Worm (Caenorhabditis elegans) whole organism, L4 larva: ENCODE results near the gene acy-4.

Source experiments
- D1046.2 ChIP-seq: fragments of 200-800 bp; sonication (Bioruptor generic); IDR thresholded peaks from 2 replicates; pipeline ENCODE4 v1.3.6; 2022; ENCODE audit warnings: missing genetic modification characterization, missing compliant biosample characterization
- R02D3.7 ChIP-seq: fragments of 150-350 bp; sonication (generic microtip); optimal IDR thresholded peaks from 3 replicates; lab custom pipeline; 2014; ENCODE audit warnings: missing biosample characterization, missing genetic modification characterization
- T20F7.1 ChIP-seq: fragments of 200-800 bp; sonication (Bioruptor generic); optimal IDR thresholded peaks from 2 replicates; lab custom pipeline; 2018; ENCODE audit warnings: mild to moderate bottlenecking, missing genetic modification characterization, missing compliant biosample characterization
- Y105C5A.15 ChIP-seq: fragments of 200-800 bp; sonication (Bioruptor generic); IDR thresholded peaks from 2 replicates; pipeline ENCODE4 v1.3.6; 2022; ENCODE audit warnings: missing genetic modification characterization, missing compliant biosample characterization
- ZK337.2 ChIP-seq: fragments of 200-800 bp; sonication (Bioruptor generic); IDR thresholded peaks from 2 replicates; pipeline ENCODE4 v1.3.6; 2022; ENCODE audit warnings: missing genetic modification reagents, missing genetic modification characterization, missing compliant biosample characterization
- ama-1 ChIP-seq: fragments of 150-350 bp; optimal IDR thresholded peaks from 2 replicates; lab custom pipeline; 2014; ENCODE audit warnings: inconsistent platforms, mixed read lengths
- ceh-32 ChIP-seq: sonication (generic microtip); optimal IDR thresholded peaks from 2 replicates; lab custom pipeline; 2016; ENCODE audit warnings: mild to moderate bottlenecking, missing genetic modification characterization, missing compliant biosample characterization; ENCODE audit not compliant: poor library complexity
- ceh-44 ChIP-seq: fragments of 200-800 bp; sonication (Bioruptor generic); IDR thresholded peaks from 2 replicates; pipeline ENCODE4 v1.3.6; 2022; ENCODE audit warnings: missing genetic modification reagents, missing genetic modification characterization, missing compliant biosample characterization
- ceh-62 ChIP-seq: sonication (generic microtip); optimal IDR thresholded peaks from 2 replicates; lab custom pipeline; 2017; ENCODE audit warnings: missing biosample characterization, missing genetic modification characterization
- daf-16 ChIP-seq, 3 experiments: sonication (generic microtip); optimal IDR thresholded peaks; 2 replicates each; lab custom pipeline; 2016 to 2017; ENCODE audit warnings: missing genetic modification characterization in 3 of 3, missing genetic modification reagents in 3 of 3, mild to moderate bottlenecking in 2 of 3, missing compliant biosample characterization in 2 of 3, missing biosample characterization in 1 of 3, moderate library complexity in 1 of 3
- daf-19 ChIP-seq: fragments of 200-800 bp; sonication (Bioruptor generic); conservative IDR thresholded peaks from 2 replicates; pipeline ENCODE4 v1.3.6; 2022; ENCODE audit warnings: missing genetic modification characterization, missing compliant biosample characterization
- dmd-6 ChIP-seq: fragments of 200-800 bp; sonication (Bioruptor generic); IDR thresholded peaks from 2 replicates; pipeline ENCODE4 v1.3.6; 2022; ENCODE audit warnings: missing genetic modification reagents, missing genetic modification characterization, missing compliant biosample characterization
- dmd-9 ChIP-seq: fragments of 200-800 bp; sonication (Bioruptor generic); IDR thresholded peaks from 2 replicates; pipeline ENCODE4 v1.3.6; 2022; ENCODE audit warnings: missing genetic modification reagents, missing genetic modification characterization, missing compliant biosample characterization
- dpl-1 ChIP-seq: fragments of 150-350 bp; optimal IDR thresholded peaks from 2 replicates; lab custom pipeline; 2014; ENCODE audit warnings: missing biosample characterization, missing genetic modification reagents, missing genetic modification characterization
- dve-1 ChIP-seq: sonication (generic microtip); optimal IDR thresholded peaks from 2 replicates; lab custom pipeline; 2017; ENCODE audit warnings: antibody characterized with exemption, mild to moderate bottlenecking, missing genetic modification characterization, missing compliant biosample characterization; ENCODE audit not compliant: insufficient read depth
- egl-27 ChIP-seq: sonication (generic microtip); optimal IDR thresholded peaks from 3 replicates; lab custom pipeline; 2017; ENCODE audit warnings: missing biosample characterization, missing genetic modification reagents, missing genetic modification characterization
- egl-43 ChIP-seq: fragments of 200-800 bp; sonication (Bioruptor generic); IDR thresholded peaks from 2 replicates; pipeline ENCODE4 v1.3.6; 2022; ENCODE audit warnings: missing genetic modification reagents, missing genetic modification characterization, missing compliant biosample characterization
- fkh-10 ChIP-seq: fragments of 150-350 bp; optimal IDR thresholded peaks from 2 replicates; lab custom pipeline; 2014; ENCODE audit warnings: missing biosample characterization, missing genetic modification reagents, missing genetic modification characterization
- fos-1 ChIP-seq: fragments of 150-350 bp; optimal IDR thresholded peaks from 2 replicates; lab custom pipeline; 2014; ENCODE audit warnings: missing biosample characterization, missing genetic modification characterization
- hif-1 ChIP-seq, 2 experiments: sonication (generic microtip); optimal IDR thresholded peaks; 2 replicates each; lab custom pipeline; 2016 to 2017; ENCODE audit warnings: missing compliant biosample characterization in 2 of 2, missing genetic modification characterization in 2 of 2, missing genetic modification reagents in 2 of 2, missing genotype in 2 of 2, mild to moderate bottlenecking in 1 of 2
- hlh-11 ChIP-seq: fragments of 200-800 bp; sonication (Bioruptor generic); optimal IDR thresholded peaks from 2 replicates; lab custom pipeline; 2018; ENCODE audit warnings: mild to moderate bottlenecking, missing genetic modification characterization, missing compliant biosample characterization
- hlh-30 ChIP-seq: sonication (generic microtip); optimal IDR thresholded peaks from 2 replicates; lab custom pipeline; 2017; ENCODE audit warnings: antibody characterized with exemption, mild to moderate bottlenecking, missing genetic modification characterization, missing compliant biosample characterization; ENCODE audit not compliant: insufficient read depth
- hmg-1.1 ChIP-seq: fragments of 200-800 bp; sonication (Bioruptor generic); IDR thresholded peaks from 2 replicates; pipeline ENCODE4 v1.3.6; 2022; ENCODE audit warnings: missing genetic modification reagents, missing genetic modification characterization, missing compliant biosample characterization
- lin-1 ChIP-seq: fragments of 200-800 bp; sonication (Bioruptor generic); IDR thresholded peaks from 2 replicates; pipeline ENCODE4 v1.3.6; 2022; ENCODE audit warnings: missing genetic modification reagents, missing genetic modification characterization, missing compliant biosample characterization
- lin-13 ChIP-seq: fragments of 150-350 bp; optimal IDR thresholded peaks from 2 replicates; lab custom pipeline; 2014; ENCODE audit warnings: missing biosample characterization, missing genetic modification reagents, missing genetic modification characterization
- lin-38 ChIP-seq: fragments of 200-800 bp; sonication (Bioruptor generic); IDR thresholded peaks from 2 replicates; pipeline ENCODE4 v1.3.6; 2022; ENCODE audit warnings: missing genetic modification reagents, missing genetic modification characterization, missing compliant biosample characterization
- lin-39 ChIP-seq: fragments of 150-350 bp; optimal IDR thresholded peaks from 2 replicates; lab custom pipeline; 2014; ENCODE audit warnings: missing biosample characterization, missing genetic modification reagents, missing genetic modification characterization
- lsy-2 ChIP-seq, 2 experiments: fragments of 150-350 bp in 1 of 2; sonication (generic microtip) in 1 of 2; optimal IDR thresholded peaks; 2 replicates each; lab custom pipeline; 2014 to 2017; ENCODE audit warnings: missing biosample characterization in 2 of 2, missing genetic modification characterization in 2 of 2
- madf-5 ChIP-seq, 2 experiments: fragments of 200-800 bp; sonication (Bioruptor generic); IDR thresholded peaks; 2 replicates each; pipeline ENCODE4 v1.3.6; 2022; ENCODE audit warnings: missing compliant biosample characterization in 2 of 2, missing genetic modification characterization in 2 of 2
- mdt-29 ChIP-seq: fragments of 200-800 bp; sonication (Bioruptor generic); IDR thresholded peaks from 2 replicates; pipeline ENCODE4 v1.3.6; 2022; ENCODE audit warnings: missing genetic modification reagents, missing genetic modification characterization, missing compliant biosample characterization
- mes-2 ChIP-seq: sonication (generic microtip); optimal IDR thresholded peaks from 2 replicates; lab custom pipeline; 2016; ENCODE audit warnings: missing genotype, mild to moderate bottlenecking, missing genetic modification characterization, missing compliant biosample characterization; ENCODE audit not compliant: poor library complexity, severe bottlenecking
- mxl-3 ChIP-seq: fragments of 200-800 bp; sonication (Bioruptor generic); optimal IDR thresholded peaks from 2 replicates; lab custom pipeline; 2018; ENCODE audit warnings: mild to moderate bottlenecking, missing genetic modification characterization, missing compliant biosample characterization
- nhr-10 ChIP-seq: fragments of 150-350 bp; optimal IDR thresholded peaks from 2 replicates; lab custom pipeline; 2014; ENCODE audit warnings: missing biosample characterization, missing genetic modification characterization
- nhr-102 ChIP-seq: sonication (generic microtip); optimal IDR thresholded peaks from 2 replicates; lab custom pipeline; 2016; ENCODE audit warnings: mild to moderate bottlenecking, missing genetic modification characterization, moderate library complexity, missing compliant biosample characterization
- nhr-111 ChIP-seq: fragments of 200-800 bp; sonication (Bioruptor generic); optimal IDR thresholded peaks from 2 replicates; lab custom pipeline; 2018; ENCODE audit warnings: mild to moderate bottlenecking, missing genetic modification characterization, missing compliant biosample characterization
- nhr-48 ChIP-seq: sonication (generic microtip); optimal IDR thresholded peaks from 2 replicates; lab custom pipeline; 2016; ENCODE audit warnings: mild to moderate bottlenecking, missing genetic modification characterization, missing compliant biosample characterization
- nhr-6 ChIP-seq: fragments of 150-350 bp; optimal IDR thresholded peaks from 2 replicates; lab custom pipeline; 2014; ENCODE audit warnings: missing biosample characterization, missing genetic modification characterization
- nhr-77 ChIP-seq: fragments of 150-350 bp; optimal IDR thresholded peaks from 2 replicates; lab custom pipeline; 2014; ENCODE audit warnings: missing biosample characterization, missing genetic modification characterization
- rbr-2 ChIP-seq: sonication (generic microtip); optimal IDR thresholded peaks from 2 replicates; lab custom pipeline; 2016; ENCODE audit warnings: missing genotype, missing genetic modification characterization, missing compliant biosample characterization
- sdz-12 ChIP-seq: fragments of 200-800 bp; sonication (Bioruptor generic); optimal IDR thresholded peaks from 2 replicates; lab custom pipeline; 2018; ENCODE audit warnings: mild to moderate bottlenecking, missing genetic modification characterization, missing compliant biosample characterization
- snpc-4 ChIP-seq: fragments of 150-350 bp; optimal IDR thresholded peaks from 2 replicates; lab custom pipeline; 2014; ENCODE audit warnings: missing biosample characterization, missing genetic modification characterization
- spr-3 ChIP-seq: fragments of 200-800 bp; sonication (Bioruptor generic); optimal IDR thresholded peaks from 2 replicates; lab custom pipeline; 2018; ENCODE audit warnings: mild to moderate bottlenecking, missing genetic modification characterization, missing compliant biosample characterization
- tra-1 ChIP-seq: fragments of 200-800 bp; sonication (Bioruptor generic); IDR thresholded peaks from 2 replicates; pipeline ENCODE4 v1.3.6; 2022; ENCODE audit warnings: missing genetic modification reagents, missing genetic modification characterization, missing compliant biosample characterization
- unc-62 ChIP-seq, 3 experiments: fragments of 150-350 bp in 1 of 3; sonication (generic microtip); optimal IDR thresholded peaks in 2 of 3; peaks in 1 of 3; 1 replicate in 1 of 3; 2 replicates in 2 of 3; lab custom pipeline; 2014 to 2017; ENCODE audit warnings: missing biosample characterization in 3 of 3, missing genetic modification characterization in 3 of 3, missing genetic modification reagents in 3 of 3, missing genotype in 1 of 3
- zfp-3 ChIP-seq: fragments of 200-800 bp; sonication (Bioruptor generic); conservative IDR thresholded peaks from 2 replicates; pipeline ENCODE4 v1.3.6; 2022; ENCODE audit warnings: missing genetic modification reagents, missing genetic modification characterization, missing compliant biosample characterization
- zip-2 ChIP-seq: fragments of 150-350 bp; optimal IDR thresholded peaks from 2 replicates; lab custom pipeline; 2014; ENCODE audit warnings: missing biosample characterization, missing genetic modification characterization

acy-4 gene

ce11 chrV:5587955-5588354, 42.7 kb downstream of the acy-4 start (continued):
- TF ChIP-seq mes-2, result no peak
- peak; percentile 48 for TF ChIP-seq snpc-4 (tag; lab: Kevin White, UChicago)
- TF ChIP-seq tra-1 (GFP tag; lab: Robert Waterston, UW), result no peak
- no peak for TF ChIP-seq hlh-11 (tag; lab: Kevin White, UChicago)
- peak; percentile 85 for TF ChIP-seq ceh-44
- TF ChIP-seq nhr-10, result no peak
- TF ChIP-seq dmd-9 (GFP tag; lab: Robert Waterston, UW), result no peak
- peak; percentile 70 for TF ChIP-seq lin-38
- TF ChIP-seq nhr-77 (tag; lab: Kevin White, UChicago), result no peak
- no peak for TF ChIP-seq zip-2 (tag; lab: Kevin White, UChicago)
- TF ChIP-seq, all 104 proteins: peak for 10

- peak; percentile 97 for TF ChIP-seq zip-2 (tag; lab: Kevin White, UChicago)
- peak; percentile 20 for TF ChIP-seq hlh-11 (tag; lab: Kevin White, UChicago)
- peak; percentile 39 to 65 for TF ChIP-seq daf-16 (GFP tag; optimal IDR thresholded peaks at IDR 0.05; lab: Kevin White, UChicago)
- TF ChIP-seq daf-16 (tag; optimal IDR thresholded peaks at IDR 0.05; lab: Kevin White, UChicago), result no peak
- peak; percentile 38 for TF ChIP-seq nhr-102
- TF ChIP-seq ceh-32 (tag; lab: Kevin White, UChicago), result no peak
- 0 out of 2 replicates have a peak, but pooled peaks have one; percentile 9 for TF ChIP-seq Y105C5A.15 (GFP tag; lab: Robert Waterston, UW)
- peak; percentile 51 for TF ChIP-seq hlh-30 (tag; lab: Kevin White, UChicago)
- no peak for TF ChIP-seq ama-1
- no peak for TF ChIP-seq fos-1
- peak; percentile 57 for TF ChIP-seq lin-38
- no peak for TF ChIP-seq ceh-62 (tag; lab: Kevin White, UChicago)
- TF ChIP-seq hmg-1.1, result 0 out of 2 replicates have a peak, but pooled peaks have one; percentile 52
- no peak for TF ChIP-seq fkh-10 (GFP tag; lab: Kevin White, UChicago)
- 0 out of 4 replicates have a peak, but pooled peaks of 1 of the 2 experiments have one; percentile 27 for TF ChIP-seq madf-5 (GFP tag; IDR thresholded peaks at IDR 0.05; lab: Robert Waterston, UW)
- TF ChIP-seq spr-3 (GFP tag; lab: Kevin White, UChicago), result peak; percentile 20
- peak; percentile 7 for TF ChIP-seq mxl-3 (GFP tag; lab: Kevin White, UChicago)
- peak; percentile 14 for TF ChIP-seq rbr-2
- TF ChIP-seq sdz-12 (GFP tag; lab: Kevin White, UChicago), result no peak
- TF ChIP-seq ZK337.2 (GFP tag; lab: Robert Waterston, UW), result 0 out of 2 replicates have a peak, but pooled peaks have one; percentile 28
- peak; percentile 14 for TF ChIP-seq T20F7.1 (GFP tag; lab: Kevin White, UChicago)
- TF ChIP-seq zfp-3 (GFP tag; lab: Robert Waterston, UW), result no peak
- no peak for TF ChIP-seq unc-62 (GFP tag; optimal IDR thresholded peaks at IDR 0.05 in 1 of 2; lab: Kevin White, UChicago)
- TF ChIP-seq unc-62 (tag; optimal IDR thresholded peaks at IDR 0.05; lab: Kevin White, UChicago), result no peak
- TF ChIP-seq nhr-48 (tag; lab: Kevin White, UChicago), result peak; percentile 1
- no peak for TF ChIP-seq lin-39 (tag; lab: Kevin White, UChicago)
- TF ChIP-seq nhr-6, result no peak
- TF ChIP-seq mes-2, result no peak
- no peak for TF ChIP-seq D1046.2
- peak; percentile 7 for TF ChIP-seq dpl-1 (GFP tag; lab: Kevin White, UChicago)
- no peak for TF ChIP-seq dmd-9 (GFP tag; lab: Robert Waterston, UW)
- TF ChIP-seq nhr-111 (GFP tag; lab: Kevin White, UChicago), result no peak
- TF ChIP-seq R02D3.7 (tag; lab: Kevin White, UChicago), result no peak
- TF ChIP-seq lsy-2 (tag; optimal IDR thresholded peaks at IDR 0.05; lab: Kevin White, UChicago), result peak in 1 of 2 experiments; percentile 53
- no peak for TF ChIP-seq daf-19 (GFP tag; lab: Robert Waterston, UW)
- TF ChIP-seq hif-1 (tag; optimal IDR thresholded peaks at IDR 0.05; lab: Kevin White, UChicago), result peak in 1 of 2 experiments; percentile 34
- TF ChIP-seq dve-1 (tag; lab: Kevin White, UChicago), result peak; percentile 31
- TF ChIP-seq dmd-6 (GFP tag; lab: Robert Waterston, UW), result peak; percentile 34; the same call in 1 of the 2 replicates
- no peak for TF ChIP-seq egl-27 (tag; lab: Kevin White, UChicago)
- no peak for TF ChIP-seq lin-1 (GFP tag; lab: Robert Waterston, UW)
- TF ChIP-seq egl-43, result peak; percentile 76
- no peak for TF ChIP-seq mdt-29
- TF ChIP-seq ceh-44, result peak; percentile 28; the same call in 1 of the 2 replicates
- no peak for TF ChIP-seq lin-13 (GFP tag; lab: Kevin White, UChicago)
- TF ChIP-seq snpc-4 (tag; lab: Kevin White, UChicago), result peak; percentile 90
Measured at ce11 chrV:5587042-5587441, 43.6 kb downstream of the acy-4 start.
